Worm (Caenorhabditis elegans): ENCODE results near the gene T24B8.4.

Gene T24B8.4

DNA sequence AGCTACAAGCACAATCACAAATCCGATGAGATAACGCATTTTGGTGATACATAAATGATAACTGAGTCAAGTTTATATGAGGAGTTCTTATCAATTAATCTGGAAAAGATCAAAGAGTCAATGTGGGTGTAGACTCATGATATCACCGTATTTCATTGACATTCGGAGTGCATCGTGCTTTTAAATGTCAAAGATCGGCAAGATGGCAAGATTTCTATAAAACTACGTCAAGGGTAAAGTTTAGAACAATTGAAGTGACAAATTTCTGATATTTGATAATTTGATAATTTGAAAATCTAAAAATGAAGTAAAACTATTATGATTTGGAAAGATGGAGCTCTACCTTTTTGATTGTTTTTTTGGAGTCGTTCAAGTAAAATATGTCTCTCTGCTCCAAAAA lies 12.5 kb upstream of the T24B8.4 start, which contains the start of gene sysm-1:
Gene sysm-1, minus strand, starts transcription at position 101 of the 400 bp plus-strand sequence.
- TF ChIP-seq drap-1 (GFP tag; optimal IDR thresholded peaks at IDR 0.05) (no peak), mls-2 (tag; optimal IDR thresholded peaks at IDR 0.05) (no peak), zip-8 (tag; optimal IDR thresholded peaks at IDR 0.05) (no peak), ceh-43 (GFP tag; optimal IDR thresholded peaks at IDR 0.05) (no peak), nhr-237 (tag; optimal IDR thresholded peaks at IDR 0.05) (no peak), sptf-1 (tag; optimal IDR thresholded peaks at IDR 0.05) (no peak), nhr-28 (tag; optimal IDR thresholded peaks at IDR 0.05) (no peak), bed-3 (GFP tag; optimal IDR thresholded peaks at IDR 0.05) (no peak), elt-1 (tag; optimal IDR thresholded peaks at IDR 0.05; ENCODE audit: borderline replicate concordance, insufficient read depth) (no peak), mab-5 (tag; optimal IDR thresholded peaks at IDR 0.05) (no peak), lsy-2 (tag; optimal IDR thresholded peaks at IDR 0.05) (no peak), M03D4.4 (tag; optimal IDR thresholded peaks at IDR 0.05) (no peak), blmp-1 (tag; optimal IDR thresholded peaks at IDR 0.05) (no peak), unc-39 (tag; optimal IDR thresholded peaks at IDR 0.05) (no peak), flh-1 (GFP tag; optimal IDR thresholded peaks at IDR 0.05) (no peak), elt-3 (tag; optimal IDR thresholded peaks at IDR 0.05) (no peak), nhr-12 (tag; optimal IDR thresholded peaks at IDR 0.05) (no peak)

DNA sequence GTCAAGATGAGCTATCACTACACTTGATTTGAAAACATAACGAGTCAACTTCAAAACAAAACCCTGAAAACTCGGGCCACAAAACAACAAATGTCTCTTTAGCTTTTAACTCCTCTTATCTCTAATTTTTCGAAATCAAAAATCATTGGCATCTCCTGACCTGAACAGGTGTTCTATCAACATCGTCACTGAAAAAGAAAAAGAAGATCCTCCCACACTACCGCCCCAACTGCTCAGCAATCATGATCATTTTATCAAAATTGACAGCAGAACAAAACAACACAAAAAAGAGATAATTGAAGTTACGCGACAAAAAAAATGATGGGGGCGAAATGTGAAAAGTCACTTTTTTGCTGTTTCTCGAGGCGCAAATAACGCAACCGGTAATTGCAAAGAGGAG lies 7.7 kb upstream of the T24B8.4 start:
- TF ChIP-seq ces-1 (GFP tag; optimal IDR thresholded peaks at IDR 0.05) (no peak), nhr-2 (tag; optimal IDR thresholded peaks at IDR 0.05) (no peak), drap-1 (GFP tag; optimal IDR thresholded peaks at IDR 0.05) (no peak), nhr-76 (tag; optimal IDR thresholded peaks at IDR 0.05) (no peak), snpc-4 (tag; optimal IDR thresholded peaks at IDR 0.05) (no peak), lin-13 (tag; optimal IDR thresholded peaks at IDR 0.05) (no peak), elt-1 (tag; optimal IDR thresholded peaks at IDR 0.05; ENCODE audit: borderline replicate concordance, insufficient read depth) (no peak), nhr-237 (tag; optimal IDR thresholded peaks at IDR 0.05) (no peak), blmp-1 (tag; optimal IDR thresholded peaks at IDR 0.05) (no peak), unc-39 (tag; optimal IDR thresholded peaks at IDR 0.05) (no peak), mep-1 (tag; optimal IDR thresholded peaks at IDR 0.05) (no peak), bed-3 (GFP tag; optimal IDR thresholded peaks at IDR 0.05) (no peak), ztf-11 (tag; optimal IDR thresholded peaks at IDR 0.05) (no peak), zip-8 (tag; optimal IDR thresholded peaks at IDR 0.05) (no peak), mab-5 (tag; optimal IDR thresholded peaks at IDR 0.05) (no peak), flh-1 (GFP tag; optimal IDR thresholded peaks at IDR 0.05) (no peak)

DNA sequence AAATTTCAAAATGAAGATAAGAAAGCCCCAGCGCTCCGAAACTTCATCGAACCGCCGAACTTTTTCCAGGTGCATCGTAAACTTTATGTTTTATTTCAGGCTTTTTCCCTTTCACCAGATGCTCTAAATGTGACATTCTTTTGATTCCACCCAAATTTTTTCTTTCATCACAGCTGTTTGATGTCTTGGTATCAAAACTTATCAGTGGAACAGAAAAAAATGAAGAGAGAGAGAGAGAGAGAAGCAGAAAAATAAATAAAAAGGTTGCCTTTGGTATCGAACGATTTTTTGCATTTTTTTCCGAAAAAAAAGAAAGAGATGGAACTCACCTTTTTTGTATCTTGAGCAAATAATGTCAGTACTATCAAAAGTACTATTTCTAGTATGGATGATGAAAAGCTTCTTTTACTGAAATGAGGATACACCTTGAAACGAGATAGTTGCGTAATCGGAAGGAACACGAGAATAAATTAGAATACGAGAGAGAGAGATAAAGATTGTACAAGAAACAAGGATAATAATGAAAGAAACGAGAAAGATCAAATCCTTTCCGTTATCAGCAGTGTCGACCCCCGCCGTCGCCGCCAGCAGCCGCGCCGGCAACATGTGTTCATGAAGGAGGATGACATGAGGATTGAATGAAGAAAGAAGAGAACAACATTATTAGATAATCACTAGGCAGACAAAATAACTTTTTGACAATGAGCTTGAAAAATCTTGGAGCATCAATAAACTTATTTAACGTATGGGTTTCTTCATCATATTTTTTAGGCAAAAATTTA lies 5.6 kb upstream of the T24B8.4 start:
- TF ChIP-seq nhr-28 (tag; optimal IDR thresholded peaks at IDR 0.05) (no peak), flh-1 (GFP tag; optimal IDR thresholded peaks at IDR 0.05) (no peak), hlh-1 (tag; optimal IDR thresholded peaks at IDR 0.05) (peak; percentile 79), ztf-11 (tag; optimal IDR thresholded peaks at IDR 0.05) (no peak), nhr-237 (tag; optimal IDR thresholded peaks at IDR 0.05) (no peak), elt-1 (tag; optimal IDR thresholded peaks at IDR 0.05; ENCODE audit: borderline replicate concordance, insufficient read depth) (no peak), blmp-1 (tag; optimal IDR thresholded peaks at IDR 0.05) (no peak), zip-8 (tag; optimal IDR thresholded peaks at IDR 0.05) (peak; percentile 39), mep-1 (tag; optimal IDR thresholded peaks at IDR 0.05) (no peak), bed-3 (GFP tag; optimal IDR thresholded peaks at IDR 0.05) (no peak), unc-39 (tag; optimal IDR thresholded peaks at IDR 0.05) (no peak), mab-5 (tag; optimal IDR thresholded peaks at IDR 0.05) (no peak), ham-2 (GFP tag; optimal IDR thresholded peaks at IDR 0.05) (no peak), pha-4 (tag; optimal IDR thresholded peaks at IDR 0.05) (no peak), cnd-1 (tag; optimal IDR thresholded peaks at IDR 0.05) (no peak), nhr-2 (tag; optimal IDR thresholded peaks at IDR 0.05) (no peak), sptf-1 (tag; optimal IDR thresholded peaks at IDR 0.05) (no peak), elt-3 (tag; optimal IDR thresholded peaks at IDR 0.05) (no peak), nhr-12 (tag; optimal IDR thresholded peaks at IDR 0.05) (no peak), ceh-39 (tag; optimal IDR thresholded peaks at IDR 0.05) (no peak), snpc-4 (tag; optimal IDR thresholded peaks at IDR 0.05) (no peak), mls-2 (tag; optimal IDR thresholded peaks at IDR 0.05) (no peak), drap-1 (GFP tag; optimal IDR thresholded peaks at IDR 0.05) (no peak), ces-1 (GFP tag; optimal IDR thresholded peaks at IDR 0.05) (no peak), ceh-43 (GFP tag; optimal IDR thresholded peaks at IDR 0.05) (no peak), unc-62 (GFP tag; optimal IDR thresholded peaks at IDR 0.05) (peak; percentile 46), unc-120 (tag; optimal IDR thresholded peaks at IDR 0.05; ENCODE audit: poor library complexity, severe bottlenecking) (peak; percentile 54)

DNA sequence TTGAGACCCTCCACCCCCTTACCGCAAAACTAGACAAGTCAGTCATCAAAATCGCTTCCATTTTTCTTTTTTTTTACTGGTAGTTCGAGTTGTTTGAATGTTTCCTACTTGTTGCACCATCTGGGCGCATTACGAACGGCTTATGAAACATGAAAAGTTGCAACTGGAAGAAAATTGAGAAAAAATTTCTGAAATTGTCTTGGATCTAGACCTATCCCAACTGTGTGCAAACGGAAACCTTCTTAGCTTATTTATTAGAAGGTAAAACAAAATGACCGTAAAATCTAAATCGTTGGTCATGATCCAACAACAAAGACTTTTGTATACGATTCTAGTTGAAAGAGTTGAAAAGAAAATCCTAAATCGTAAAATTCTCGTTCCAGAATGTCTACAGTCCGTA lies 3.9 kb upstream of the T24B8.4 start:
- no peak for TF ChIP-seq mls-2 (tag; optimal IDR thresholded peaks at IDR 0.05)
- TF ChIP-seq blmp-1 (tag; optimal IDR thresholded peaks at IDR 0.05): no peak
- TF ChIP-seq ztf-11 (tag; optimal IDR thresholded peaks at IDR 0.05): no peak
- TF ChIP-seq nhr-28 (tag; optimal IDR thresholded peaks at IDR 0.05): no peak
- no peak for TF ChIP-seq ham-2 (GFP tag; optimal IDR thresholded peaks at IDR 0.05)
- no peak for TF ChIP-seq nhr-2 (tag; optimal IDR thresholded peaks at IDR 0.05)
- no peak for TF ChIP-seq unc-62 (GFP tag; optimal IDR thresholded peaks at IDR 0.05)
- no peak for TF ChIP-seq bed-3 (GFP tag; optimal IDR thresholded peaks at IDR 0.05)
- TF ChIP-seq drap-1 (GFP tag; optimal IDR thresholded peaks at IDR 0.05): no peak
- TF ChIP-seq ceh-83 (GFP tag; optimal IDR thresholded peaks at IDR 0.05): no peak
- no peak for TF ChIP-seq pha-4 (tag; optimal IDR thresholded peaks at IDR 0.05)
- TF ChIP-seq mep-1 (tag; optimal IDR thresholded peaks at IDR 0.05): no peak
- no peak for TF ChIP-seq zip-8 (tag; optimal IDR thresholded peaks at IDR 0.05)

Measured in whole organism, mixed stage, embryonic.